Worm (Caenorhabditis elegans): ENCODE results near the gene Y51B9A.8.

The Y51B9A.8 gene

DNA sequence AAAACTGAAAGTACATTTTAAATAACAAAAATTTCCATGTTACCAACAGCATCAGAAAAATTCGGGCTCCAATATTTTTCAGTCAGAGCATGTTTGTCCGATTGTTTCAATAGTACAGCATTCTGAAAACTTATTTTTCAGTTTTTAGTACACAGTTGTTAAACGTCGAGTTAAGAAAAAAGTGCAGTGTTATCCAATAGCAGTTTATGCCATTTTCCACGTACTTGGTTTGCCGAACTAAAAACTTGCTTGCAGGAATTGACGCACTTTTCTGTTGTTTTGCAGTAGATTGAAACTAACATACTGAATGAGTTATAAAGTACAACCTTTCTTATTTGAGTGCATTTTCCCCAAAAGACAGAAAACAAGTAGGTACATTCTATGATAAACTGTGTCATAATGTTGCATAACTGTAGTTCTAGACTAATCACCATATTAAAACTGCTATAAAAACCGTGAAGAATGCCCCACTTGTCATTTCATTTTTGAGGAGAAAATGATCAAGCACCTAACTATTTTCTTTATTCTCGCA, at the start of gene Y51B9A.8, which contains the start of gene Y51B9A.14:
Gene Y51B9A.8, plus strand, starts transcription at position 482 of the 532 bp plus-strand sequence.
Gene Y51B9A.14, minus strand, starts transcription at position 101 of the 532 bp plus-strand sequence.
- no peak for TF ChIP-seq flt-1 (GFP tag; IDR thresholded peaks at IDR 0.05)
- TF ChIP-seq med-1 (GFP tag; optimal IDR thresholded peaks at IDR 0.05; ENCODE audit: insufficient read depth), result no peak

DNA sequence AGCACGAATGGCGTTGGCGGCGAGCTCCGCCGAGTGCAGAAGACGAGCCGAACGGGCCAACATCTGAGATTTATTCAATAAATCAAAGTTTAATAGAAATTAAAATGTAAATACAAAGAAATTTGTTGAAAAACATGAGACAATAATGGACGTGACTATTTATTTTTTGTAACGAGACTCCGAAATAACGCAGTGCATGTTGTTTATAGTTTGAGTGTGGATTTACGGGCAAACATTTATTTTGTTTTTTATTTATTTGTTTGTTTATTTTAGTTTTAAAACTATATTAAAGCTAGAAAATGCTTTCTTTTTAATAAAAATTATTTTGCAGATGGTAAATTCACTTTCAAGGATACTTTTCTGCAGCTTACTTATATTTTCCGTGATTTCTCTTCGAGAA, 46.0 kb upstream of the Y51B9A.8 start, which contains the start of the genes sdhb-1 and cup-15:
Gene sdhb-1, minus strand, starts transcription at position 63 of the 400 bp plus-strand sequence.
Gene cup-15, plus strand, starts transcription at position 332 of the 400 bp plus-strand sequence.
- TF ChIP-seq ref-1 (GFP tag; conservative IDR thresholded peaks at IDR 0.05) (no peak), ztf-29 (GFP tag; IDR thresholded peaks at IDR 0.05) (no peak), cog-1 (tag; optimal IDR thresholded peaks at IDR 0.05) (no peak), klf-2 (GFP tag; conservative IDR thresholded peaks at IDR 0.05) (no peak), ztf-23 (GFP tag; IDR thresholded peaks at IDR 0.05) (no peak), T22C8.4 (GFP tag; IDR thresholded peaks at IDR 0.05) (no peak), med-1 (GFP tag; optimal IDR thresholded peaks at IDR 0.05; ENCODE audit: insufficient read depth) (no peak), tab-1 (GFP tag; IDR thresholded peaks at IDR 0.05) (no peak), flt-1 (GFP tag; IDR thresholded peaks at IDR 0.05) (no peak)

DNA sequence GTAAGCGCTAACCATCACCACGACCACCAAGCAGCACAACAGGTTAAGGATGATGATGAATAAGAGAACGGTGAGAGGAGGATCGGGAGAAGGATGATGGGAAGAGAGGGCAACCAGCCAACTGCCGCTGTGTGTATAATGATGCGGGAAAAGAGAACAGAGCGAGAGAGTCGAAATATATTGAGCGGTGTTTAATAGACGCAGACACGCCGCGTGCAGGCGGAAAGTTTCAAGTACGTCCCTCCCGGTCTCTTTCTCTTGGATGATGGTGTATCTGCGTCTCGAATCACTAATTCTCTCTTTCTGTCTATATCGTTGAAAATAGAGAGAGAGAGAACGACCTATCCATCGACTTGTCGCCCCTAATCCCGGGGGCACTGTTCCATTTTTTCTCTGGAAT, 41.9 kb upstream of the Y51B9A.8 start:
- TF ChIP-seq med-1 (GFP tag; optimal IDR thresholded peaks at IDR 0.05; ENCODE audit: insufficient read depth) (no peak), cog-1 (tag; optimal IDR thresholded peaks at IDR 0.05) (peak; percentile 27)

DNA sequence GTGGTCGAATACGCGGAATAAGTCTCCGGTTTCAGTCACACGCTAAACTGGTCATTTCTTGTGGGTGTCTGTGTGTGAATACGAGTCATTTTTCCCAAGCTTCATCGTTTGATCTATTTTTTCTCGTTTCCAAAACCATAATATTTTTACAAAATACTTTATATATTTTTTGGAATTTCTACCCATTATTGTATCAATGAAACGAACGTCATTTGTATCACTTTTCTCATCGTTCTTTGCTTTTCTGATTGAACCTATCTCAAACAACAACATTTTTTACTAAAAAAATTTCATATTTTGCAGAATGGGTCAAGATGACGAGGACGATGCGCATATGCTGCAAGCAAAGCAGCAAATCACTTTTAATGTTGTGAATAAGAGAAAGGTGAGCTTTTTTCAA, 40.4 kb upstream of the Y51B9A.8 start, which contains the start of gene mel-11:
Gene mel-11, plus strand, starts transcription at position 301 of the 400 bp plus-strand sequence.
- TF ChIP-seq ref-1 (GFP tag; conservative IDR thresholded peaks at IDR 0.05) (no peak), tab-1 (GFP tag; IDR thresholded peaks at IDR 0.05) (no peak), flt-1 (GFP tag; IDR thresholded peaks at IDR 0.05) (no peak), klf-2 (GFP tag; conservative IDR thresholded peaks at IDR 0.05) (no peak), med-1 (GFP tag; optimal IDR thresholded peaks at IDR 0.05; ENCODE audit: insufficient read depth) (no peak), T22C8.4 (GFP tag; IDR thresholded peaks at IDR 0.05) (no peak), cog-1 (tag; optimal IDR thresholded peaks at IDR 0.05) (no peak), ztf-29 (GFP tag; IDR thresholded peaks at IDR 0.05) (no peak), ztf-23 (GFP tag; IDR thresholded peaks at IDR 0.05) (no peak)

DNA sequence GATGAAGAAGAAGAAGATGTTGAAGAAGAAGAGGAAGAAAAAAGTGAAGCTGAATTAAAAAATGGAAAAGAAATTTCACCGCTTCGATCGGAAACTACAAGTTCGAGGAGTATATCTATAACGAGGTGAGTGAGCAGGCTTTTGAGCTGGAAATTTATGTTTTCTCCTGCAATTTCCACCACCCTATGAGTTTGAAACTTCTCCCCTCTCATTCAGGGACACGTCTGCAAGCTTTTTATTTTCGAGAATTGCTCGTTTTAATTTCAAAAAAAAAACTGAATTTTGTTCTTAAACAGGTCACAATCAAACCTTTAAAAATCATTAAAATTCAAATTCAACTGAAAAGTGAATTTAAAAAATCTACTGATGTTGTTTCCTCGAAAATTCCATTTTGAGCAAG, 36.4 kb upstream of the Y51B9A.8 start:
- TF ChIP-seq tab-1 (GFP tag; IDR thresholded peaks at IDR 0.05) (no peak), ztf-23 (GFP tag; IDR thresholded peaks at IDR 0.05) (no peak), ztf-29 (GFP tag; IDR thresholded peaks at IDR 0.05) (no peak), ref-1 (GFP tag; conservative IDR thresholded peaks at IDR 0.05) (no peak), med-1 (GFP tag; optimal IDR thresholded peaks at IDR 0.05; ENCODE audit: insufficient read depth) (no peak), T22C8.4 (GFP tag; IDR thresholded peaks at IDR 0.05) (no peak), klf-2 (GFP tag; conservative IDR thresholded peaks at IDR 0.05) (no peak), flt-1 (GFP tag; IDR thresholded peaks at IDR 0.05) (no peak), cog-1 (tag; optimal IDR thresholded peaks at IDR 0.05) (no peak)

DNA sequence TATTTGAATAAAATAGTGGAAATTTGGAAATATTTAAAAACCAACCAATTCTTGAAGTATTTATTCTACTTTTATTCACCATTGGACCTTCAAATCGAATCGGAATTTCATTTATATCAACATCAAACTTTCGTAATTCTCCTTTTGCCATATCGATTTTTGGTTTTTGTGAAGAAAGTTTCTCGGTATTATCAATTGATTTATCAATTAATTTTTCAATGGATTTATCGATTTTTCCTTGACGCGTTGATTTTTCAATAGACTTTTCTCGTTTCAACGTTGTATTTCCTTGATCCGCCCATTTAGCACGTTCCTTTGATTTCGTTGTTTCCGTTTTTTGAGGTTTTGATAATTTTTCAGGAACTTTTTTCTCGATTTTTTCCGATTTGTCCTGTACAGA, 29.3 kb upstream of the Y51B9A.8 start:
- no peak for TF ChIP-seq ztf-23 (GFP tag; IDR thresholded peaks at IDR 0.05)
- TF ChIP-seq med-1 (GFP tag; optimal IDR thresholded peaks at IDR 0.05; ENCODE audit: insufficient read depth), result no peak
- 0 out of 2 replicates have a peak, but pooled peaks have one; percentile 6 for TF ChIP-seq T22C8.4 (GFP tag; IDR thresholded peaks at IDR 0.05)

DNA sequence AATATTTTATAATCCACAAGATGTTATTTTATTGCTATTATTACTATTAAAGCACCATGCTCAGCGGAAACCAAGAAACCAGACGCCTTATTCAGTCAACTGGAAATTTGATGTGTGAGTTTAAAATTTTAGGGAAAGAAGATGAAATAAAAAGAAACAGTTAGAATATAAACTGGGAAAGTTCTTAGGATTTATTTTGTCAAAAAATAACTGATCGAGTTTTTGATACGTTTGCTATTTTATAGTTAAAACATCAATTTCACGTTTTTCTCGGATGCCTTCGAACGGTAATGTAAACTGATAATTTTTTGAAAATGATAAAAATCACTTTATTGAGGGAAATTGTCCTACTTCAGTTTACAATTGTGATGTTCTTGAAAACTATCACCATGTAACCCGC, 26.3 kb upstream of the Y51B9A.8 start, which contains the start of gene C06C3.3:
Gene C06C3.3, minus strand, starts transcription at position 101 of the 400 bp plus-strand sequence.
- TF ChIP-seq ref-1 (GFP tag; conservative IDR thresholded peaks at IDR 0.05) (no peak), tab-1 (GFP tag; IDR thresholded peaks at IDR 0.05) (no peak), med-1 (GFP tag; optimal IDR thresholded peaks at IDR 0.05; ENCODE audit: insufficient read depth) (no peak)

DNA sequence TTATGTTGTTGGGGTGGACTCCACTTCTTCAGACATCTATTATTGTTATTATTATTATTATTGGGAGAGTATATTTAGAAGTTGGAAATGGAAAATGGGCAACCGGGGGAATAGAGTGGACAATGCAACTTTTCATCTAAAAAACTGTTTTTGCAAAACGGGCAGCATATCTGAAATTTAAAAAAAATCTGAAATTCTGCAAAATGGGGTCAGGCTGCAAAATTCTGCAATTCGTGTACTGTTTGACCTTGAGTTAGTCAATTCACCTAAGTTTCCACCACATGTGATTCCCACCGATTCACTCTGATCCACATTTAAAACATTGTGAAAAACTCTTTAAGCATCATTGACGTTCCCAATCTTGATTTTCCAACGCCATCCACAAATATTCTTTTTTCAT, 25.7 kb upstream of the Y51B9A.8 start, which contains the start of gene C06C3.4:
Gene C06C3.4, plus strand, starts transcription at position 301 of the 400 bp plus-strand sequence.
- TF ChIP-seq ztf-23 (GFP tag; IDR thresholded peaks at IDR 0.05) (no peak), T22C8.4 (GFP tag; IDR thresholded peaks at IDR 0.05) (no peak), klf-2 (GFP tag; conservative IDR thresholded peaks at IDR 0.05) (no peak), tab-1 (GFP tag; IDR thresholded peaks at IDR 0.05) (no peak), flt-1 (GFP tag; IDR thresholded peaks at IDR 0.05) (no peak)

DNA sequence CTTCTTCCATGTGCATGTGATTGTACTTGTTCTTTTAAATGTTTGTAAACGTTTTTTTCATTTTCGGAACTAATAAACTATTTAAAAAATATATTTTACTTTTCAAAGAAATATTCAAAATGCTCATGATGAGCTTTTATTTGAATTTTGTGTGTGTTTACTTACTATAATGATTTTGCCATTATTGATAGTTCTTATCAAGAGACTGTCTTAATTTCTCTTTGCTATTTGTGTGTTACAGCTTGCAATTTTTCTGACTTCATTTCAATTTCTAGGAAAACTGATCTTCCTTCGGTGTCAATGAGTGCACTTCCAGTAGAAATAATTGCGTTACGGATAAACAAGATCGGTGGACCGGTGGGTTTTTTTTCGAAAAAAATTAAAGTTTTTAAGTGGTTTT, 23.8 kb upstream of the Y51B9A.8 start, which contains the start of gene C06C3.12:
Gene C06C3.12, plus strand, starts transcription at position 301 of the 400 bp plus-strand sequence.
- TF ChIP-seq ztf-23 (GFP tag; IDR thresholded peaks at IDR 0.05), result no peak

DNA sequence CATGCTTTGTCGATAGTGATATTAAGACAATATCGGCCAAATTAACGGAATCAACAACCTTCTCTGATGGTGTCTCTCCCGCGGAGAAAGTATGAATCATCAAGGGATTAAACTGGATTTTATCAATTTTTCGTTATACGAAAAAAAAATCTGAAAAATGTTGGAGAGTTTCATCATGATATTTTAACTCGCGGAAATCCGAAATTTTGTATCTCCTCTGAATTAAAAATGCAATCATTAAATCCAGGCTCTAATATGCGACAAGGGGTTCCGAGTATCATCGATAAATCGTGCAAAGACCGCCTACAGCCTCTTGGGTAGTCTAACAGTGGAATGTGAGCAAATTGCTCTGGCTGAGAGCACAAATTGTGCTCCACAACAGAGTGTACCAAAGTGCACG, 21.5 kb upstream of the Y51B9A.8 start, which contains the start of gene C06C3.10:
Gene C06C3.10, minus strand, starts transcription at position 101 of the 400 bp plus-strand sequence.
- no peak for TF ChIP-seq ztf-29 (GFP tag; IDR thresholded peaks at IDR 0.05)

DNA sequence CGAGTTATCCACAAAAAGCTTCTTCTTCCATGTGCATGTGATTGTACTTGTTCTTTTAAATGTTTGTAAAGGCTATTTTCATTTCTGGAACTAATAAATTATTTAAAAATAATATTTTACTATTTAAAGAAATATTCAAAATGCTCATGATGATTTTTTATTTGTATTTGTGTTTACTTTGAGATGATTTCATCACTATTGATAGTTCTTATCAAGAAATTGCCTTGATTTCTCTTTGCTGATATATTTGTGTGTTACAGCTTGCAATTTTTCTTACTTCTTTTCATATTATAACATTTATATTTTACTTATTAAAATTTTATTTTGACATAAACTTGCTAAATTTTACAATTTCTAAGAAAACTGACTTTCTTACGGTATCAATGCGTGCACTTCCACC, 20.5 kb upstream of the Y51B9A.8 start:
- no peak for TF ChIP-seq flt-1 (GFP tag; IDR thresholded peaks at IDR 0.05)
- TF ChIP-seq ztf-23 (GFP tag; IDR thresholded peaks at IDR 0.05), result no peak
- no peak for TF ChIP-seq ref-1 (GFP tag; conservative IDR thresholded peaks at IDR 0.05)
- no peak for TF ChIP-seq klf-2 (GFP tag; conservative IDR thresholded peaks at IDR 0.05)
- TF ChIP-seq tab-1 (GFP tag; IDR thresholded peaks at IDR 0.05), result no peak
- TF ChIP-seq ztf-29 (GFP tag; IDR thresholded peaks at IDR 0.05), result no peak
- TF ChIP-seq T22C8.4 (GFP tag; IDR thresholded peaks at IDR 0.05), result no peak
- TF ChIP-seq cog-1 (tag; optimal IDR thresholded peaks at IDR 0.05), result no peak
- TF ChIP-seq med-1 (GFP tag; optimal IDR thresholded peaks at IDR 0.05; ENCODE audit: insufficient read depth), result no peak

Measured in whole organism, midembryonic.